Worm (Caenorhabditis elegans) whole organism, young adult: ENCODE results near the gene wrk-1.

Experiments
- efl-1 ChIP-seq: fragments of 150-350 bp; optimal IDR thresholded peaks from 2 replicates; lab custom pipeline; 2014; ENCODE audit warnings: missing biosample characterization, missing genetic modification reagents, missing genetic modification characterization
- lin-26 ChIP-seq: fragments of 200-800 bp; sonication (Bioruptor generic); IDR thresholded peaks from 2 replicates; pipeline ENCODE4 v1.3.6; 2022; ENCODE audit warnings: missing genetic modification reagents, missing genetic modification characterization, missing compliant biosample characterization
- ztf-18 ChIP-seq: sonication (generic microtip); optimal IDR thresholded peaks from 2 replicates; lab custom pipeline; 2016; ENCODE audit warnings: missing genotype, mild to moderate bottlenecking, missing genetic modification characterization, missing compliant biosample characterization

ce11 chrX:8429503-8429902, 37.1 kb upstream of the wrk-1 start:
- TF ChIP-seq lin-26 (GFP tag; lab: Robert Waterston, UW) (no peak), efl-1 (GFP tag; lab: Kevin White, UChicago) (no peak), ztf-18 (tag; lab: Kevin White, UChicago) (no peak)
